Fruit fly (Drosophila melanogaster) whole organism, adult: ENCODE data around the gene RIOK2.
A peak's percentile ranks its signal among the peaks of the same experiment; 100 is the strongest.

ENCODE experiments used
- CG12768 ChIP-seq: fragments of 200-800 bp; sonication (Bioruptor generic); optimal IDR thresholded peaks from 2 replicates; lab custom pipeline; 2017; ENCODE audit warnings: missing biosample characterization, missing genetic modification characterization, mild to moderate bottlenecking, moderate library complexity, missing genetic modification reagents
- CG1620 ChIP-seq: fragments of 200-800 bp; sonication (Bioruptor generic); optimal IDR thresholded peaks from 2 replicates; lab custom pipeline; 2016; ENCODE audit warnings: missing biosample characterization, missing genetic modification characterization
- CG5204 ChIP-seq: fragments of 200-800 bp; sonication (Bioruptor generic); optimal IDR thresholded peaks from 2 replicates; lab custom pipeline; 2016; ENCODE audit warnings: missing biosample characterization, missing genetic modification characterization
- CG7045 ChIP-seq: fragments of 200-800 bp; sonication (Bioruptor generic); optimal IDR thresholded peaks from 2 replicates; lab custom pipeline; 2017; ENCODE audit warnings: missing biosample characterization, mild to moderate bottlenecking, missing genetic modification characterization
- CG7101 ChIP-seq: fragments of 200-800 bp; sonication (Bioruptor generic); optimal IDR thresholded peaks from 2 replicates; lab custom pipeline; 2018; ENCODE audit warnings: missing biosample characterization, mild to moderate bottlenecking, missing genetic modification characterization, moderate library complexity
- Clk ChIP-seq: fragments of 200-800 bp; sonication (Bioruptor generic); optimal IDR thresholded peaks from 2 replicates; lab custom pipeline; 2017; ENCODE audit warnings: missing biosample characterization, missing genetic modification characterization
- Hr96 ChIP-seq: fragments of 200-800 bp; sonication (Bioruptor generic); optimal IDR thresholded peaks from 2 replicates; lab custom pipeline; 2016; ENCODE audit warnings: missing biosample characterization, missing genetic modification characterization
- Mnt ChIP-seq: fragments of 200-800 bp; sonication (Bioruptor generic); optimal IDR thresholded peaks from 2 replicates; lab custom pipeline; 2016; ENCODE audit warnings: missing biosample characterization, mild to moderate bottlenecking, missing genetic modification characterization
- cnc ChIP-seq, 2 experiments: fragments of >200 bp; optimal IDR thresholded peaks; 2 replicates each; lab custom pipeline; 2017
- kay ChIP-seq: fragments of 200-800 bp; sonication (Bioruptor generic); peaks from one replicate; lab custom pipeline; 2016; ENCODE audit warnings: missing biosample characterization, missing genetic modification characterization, borderline replicate concordance
- tj ChIP-seq: fragments of 200-800 bp; sonication (Bioruptor generic); optimal IDR thresholded peaks from 3 replicates; lab custom pipeline; 2017; ENCODE audit warnings: missing biosample characterization, mild to moderate bottlenecking, missing genetic modification characterization, moderate library complexity
- toe ChIP-seq: fragments of 200-800 bp; sonication (Bioruptor generic); optimal IDR thresholded peaks from 2 replicates; lab custom pipeline; 2016; ENCODE audit warnings: missing biosample characterization, missing genetic modification characterization

DNA sequence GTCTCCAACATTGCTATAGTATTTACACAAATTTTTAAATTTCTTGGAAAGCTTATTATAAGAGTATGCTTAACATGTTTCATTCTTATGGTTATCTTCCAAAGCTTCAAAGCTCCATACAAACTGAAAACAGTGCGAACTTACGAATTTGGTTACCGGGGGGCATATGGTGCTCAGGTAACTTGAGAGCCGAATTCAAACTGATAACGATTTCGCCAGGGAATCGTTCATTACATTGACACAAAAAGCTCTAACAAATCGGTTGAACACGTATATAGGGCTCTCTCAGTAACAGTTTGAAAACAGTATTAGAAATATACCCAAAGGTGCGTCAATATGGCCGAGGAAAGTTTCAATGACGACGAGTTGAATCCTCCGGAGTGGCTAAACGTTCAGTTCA, 34.9 kb downstream of the RIOK2 start, which contains the start of gene CG13659:
- no peak for TF ChIP-seq CG7101 (tag; lab: Kevin White, UChicago)
- no peak for TF ChIP-seq Mnt
- TF ChIP-seq cnc (optimal IDR thresholded peaks at IDR 0.05; lab: Kevin White, UChicago), result no peak
- no peak for TF ChIP-seq Hr96
- no peak for TF ChIP-seq toe (GFP tag; lab: Kevin White, UChicago)
- TF ChIP-seq Clk (GFP tag; lab: Kevin White, UChicago), result no peak
- no peak for TF ChIP-seq tj (GFP tag; lab: Kevin White, UChicago)
- peak; percentile 46 for TF ChIP-seq kay (GFP tag; lab: Kevin White, UChicago)
- TF ChIP-seq CG12768 (GFP tag; lab: Kevin White, UChicago), result no peak
- no peak for TF ChIP-seq CG1620 (GFP tag; lab: Kevin White, UChicago)
- no peak for TF ChIP-seq CG7045 (GFP tag; lab: Kevin White, UChicago)
- no peak for TF ChIP-seq CG5204
